Worm (Caenorhabditis elegans) whole organism, mixed stage, embryonic: Measurements from ENCODE around the gene ptr-14.
"Not testable (repeated sequence)": the region's sequence is repeated elsewhere in the genome, so short reads cannot be mapped to it uniquely, and the experiment has no call there.

Experiments
- M03D4.4 ChIP-seq: sonication (generic microtip); optimal IDR thresholded peaks from 2 replicates; lab custom pipeline; 2017; ENCODE audit warnings: mild to moderate bottlenecking, missing genetic modification characterization, missing compliant biosample characterization
- blmp-1 ChIP-seq: fragments of 150-350 bp; optimal IDR thresholded peaks from 2 replicates; lab custom pipeline; 2014; ENCODE audit warnings: missing biosample characterization, missing genetic modification characterization
- ceh-39 ChIP-seq: fragments of 150-350 bp; optimal IDR thresholded peaks from 2 replicates; lab custom pipeline; 2014; ENCODE audit warnings: missing biosample characterization, missing genetic modification characterization
- ceh-43 ChIP-seq: fragments of 200-800 bp; sonication (Bioruptor generic); optimal IDR thresholded peaks from 2 replicates; lab custom pipeline; 2018; ENCODE audit warnings: mild to moderate bottlenecking, missing genetic modification characterization, moderate library complexity, missing compliant biosample characterization
- ceh-83 ChIP-seq: fragments of 200-800 bp; sonication (Bioruptor generic); optimal IDR thresholded peaks from 2 replicates; lab custom pipeline; 2018; ENCODE audit warnings: mild to moderate bottlenecking, missing genetic modification characterization, missing compliant biosample characterization
- ces-1 ChIP-seq: fragments of 150-350 bp; optimal IDR thresholded peaks from 2 replicates; lab custom pipeline; 2014; ENCODE audit warnings: missing biosample characterization, missing genetic modification reagents, missing genetic modification characterization
- cnd-1 ChIP-seq: fragments of 200-800 bp; sonication (Bioruptor generic); optimal IDR thresholded peaks from 2 replicates; lab custom pipeline; 2018; ENCODE audit warnings: mild to moderate bottlenecking, missing genetic modification characterization, missing compliant biosample characterization
- drap-1 ChIP-seq: fragments of 200-800 bp; sonication (Bioruptor generic); optimal IDR thresholded peaks from 3 replicates; lab custom pipeline; 2018; ENCODE audit warnings: mild to moderate bottlenecking, missing genetic modification characterization, missing compliant biosample characterization
- elt-1 ChIP-seq: sonication (generic microtip); optimal IDR thresholded peaks from 2 replicates; lab custom pipeline; 2017; ENCODE audit warnings: missing genetic modification characterization, mild to moderate bottlenecking, missing compliant biosample characterization, antibody characterized with exemption, moderate library complexity, borderline replicate concordance; ENCODE audit not compliant: insufficient read depth
- flh-1 ChIP-seq: fragments of 200-800 bp; sonication (Bioruptor generic); optimal IDR thresholded peaks from 2 replicates; lab custom pipeline; 2018; ENCODE audit warnings: mild to moderate bottlenecking, missing genetic modification characterization, moderate library complexity, missing compliant biosample characterization
- ham-2 ChIP-seq: fragments of 200-800 bp; sonication (Bioruptor generic); optimal IDR thresholded peaks from 2 replicates; lab custom pipeline; 2018; ENCODE audit warnings: mild to moderate bottlenecking, missing genetic modification characterization, missing compliant biosample characterization
- hlh-1 ChIP-seq: fragments of 150-350 bp; optimal IDR thresholded peaks from 2 replicates; lab custom pipeline; 2014; ENCODE audit warnings: missing biosample characterization, missing genetic modification reagents, missing genetic modification characterization
- lin-13 ChIP-seq: fragments of 150-350 bp; optimal IDR thresholded peaks from 2 replicates; lab custom pipeline; 2014; ENCODE audit warnings: missing biosample characterization, missing genetic modification characterization
- lin-32 ChIP-seq: fragments of 200-800 bp; sonication (Bioruptor generic); optimal IDR thresholded peaks from 2 replicates; lab custom pipeline; 2018; ENCODE audit warnings: mild to moderate bottlenecking, missing genetic modification characterization, missing compliant biosample characterization
- lsy-2 ChIP-seq: fragments of 150-350 bp; optimal IDR thresholded peaks from 2 replicates; lab custom pipeline; 2014; ENCODE audit warnings: missing biosample characterization, missing genetic modification characterization
- mab-5 ChIP-seq: fragments of 150-350 bp; optimal IDR thresholded peaks from 2 replicates; lab custom pipeline; 2014; ENCODE audit warnings: missing biosample characterization, missing genetic modification characterization
- mep-1 ChIP-seq: fragments of 150-350 bp; optimal IDR thresholded peaks from 2 replicates; lab custom pipeline; 2017; ENCODE audit warnings: missing biosample characterization, missing genetic modification reagents, missing genetic modification characterization, inconsistent platforms
- mls-2 ChIP-seq: sonication (generic microtip); optimal IDR thresholded peaks from 2 replicates; lab custom pipeline; 2016; ENCODE audit warnings: mild to moderate bottlenecking, missing genetic modification characterization, moderate library complexity, missing compliant biosample characterization
- nhr-12 ChIP-seq: fragments of 150-350 bp; optimal IDR thresholded peaks from 2 replicates; lab custom pipeline; 2014; ENCODE audit warnings: missing biosample characterization, missing genetic modification characterization
- nhr-2 ChIP-seq: fragments of 150-350 bp; optimal IDR thresholded peaks from 2 replicates; lab custom pipeline; 2014; ENCODE audit warnings: missing biosample characterization, missing genetic modification characterization
- nhr-237 ChIP-seq: fragments of 150-350 bp; optimal IDR thresholded peaks from 2 replicates; lab custom pipeline; 2014; ENCODE audit warnings: missing biosample characterization, missing genetic modification characterization
- nhr-28 ChIP-seq: fragments of 150-350 bp; optimal IDR thresholded peaks from 2 replicates; lab custom pipeline; 2014; ENCODE audit warnings: missing biosample characterization, missing genetic modification characterization
- nhr-76 ChIP-seq: sonication (generic microtip); optimal IDR thresholded peaks from 2 replicates; lab custom pipeline; 2017; ENCODE audit warnings: missing biosample characterization, missing genetic modification characterization
- pha-4 ChIP-seq: fragments of 150-350 bp; optimal IDR thresholded peaks from 2 replicates; lab custom pipeline; 2018; ENCODE audit warnings: missing biosample characterization, missing genetic modification reagents, missing genetic modification characterization
- sem-2 ChIP-seq: fragments of 200-800 bp; sonication (Bioruptor generic); optimal IDR thresholded peaks from 2 replicates; lab custom pipeline; 2018; ENCODE audit warnings: mild to moderate bottlenecking, missing genetic modification characterization, missing compliant biosample characterization
- snpc-4 ChIP-seq: fragments of 150-350 bp; optimal IDR thresholded peaks from 2 replicates; lab custom pipeline; 2014; ENCODE audit warnings: missing biosample characterization, missing genetic modification characterization
- sptf-1 ChIP-seq: sonication (generic microtip); optimal IDR thresholded peaks from 2 replicates; lab custom pipeline; 2017; ENCODE audit warnings: mild to moderate bottlenecking, missing genetic modification characterization, moderate library complexity, missing compliant biosample characterization
- tbx-8 ChIP-seq: fragments of 200-800 bp; sonication (Bioruptor generic); optimal IDR thresholded peaks from 2 replicates; lab custom pipeline; 2018; ENCODE audit warnings: mild to moderate bottlenecking, missing genetic modification characterization, moderate library complexity, missing compliant biosample characterization
- unc-120 ChIP-seq: sonication (generic microtip); optimal IDR thresholded peaks from 2 replicates; lab custom pipeline; 2017; ENCODE audit warnings: missing genetic modification characterization, missing compliant biosample characterization; ENCODE audit not compliant: poor library complexity, severe bottlenecking
- unc-39 ChIP-seq: fragments of 150-350 bp; optimal IDR thresholded peaks from 2 replicates; lab custom pipeline; 2014; ENCODE audit warnings: missing biosample characterization, missing genetic modification characterization
- unc-62 ChIP-seq: fragments of 150-350 bp; optimal IDR thresholded peaks from 2 replicates; lab custom pipeline; 2014; ENCODE audit warnings: missing biosample characterization, missing genetic modification reagents, missing genetic modification characterization
- zip-8 ChIP-seq: fragments of 150-350 bp; optimal IDR thresholded peaks from 2 replicates; lab custom pipeline; 2014; ENCODE audit warnings: missing biosample characterization, missing genetic modification characterization

The ptr-14 gene

DNA sequence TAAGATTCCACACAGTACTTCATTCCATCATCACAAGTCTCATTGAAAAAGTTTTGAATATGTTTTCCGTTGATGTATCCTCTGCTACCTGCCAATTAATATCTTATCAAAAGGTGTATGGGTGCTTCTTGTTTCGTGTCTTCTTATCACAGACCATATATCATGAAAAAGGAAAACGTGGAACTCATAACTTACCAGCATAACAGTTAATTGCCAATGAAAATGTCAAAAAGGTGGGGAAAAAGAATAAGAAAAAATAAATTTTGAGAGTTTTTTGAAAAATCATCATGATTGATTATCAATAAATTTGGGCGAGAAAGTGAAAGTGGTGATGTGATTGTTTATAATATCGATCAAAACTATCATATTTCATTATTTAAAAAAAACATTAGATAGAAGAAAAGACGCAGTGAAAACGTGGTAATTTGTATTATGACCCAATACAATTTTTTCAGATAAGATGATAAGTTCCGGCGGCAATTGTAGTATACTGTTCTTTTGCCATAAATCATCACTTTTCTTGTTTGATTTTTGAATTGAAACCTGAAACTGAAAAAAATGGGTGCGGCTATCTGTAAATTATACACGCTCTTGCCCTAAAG lies 15.8 kb downstream of the ptr-14 start, which contains the start of gene F56C4.4:
Gene F56C4.4, minus strand, starts transcription at position 315 of the 602 bp plus-strand sequence.
- TF ChIP-seq mep-1 (tag; lab: Kevin White, UChicago) (no peak), M03D4.4 (tag; lab: Kevin White, UChicago) (no peak), tbx-8 (GFP tag; lab: Kevin White, UChicago) (no peak), ham-2 (GFP tag; lab: Kevin White, UChicago) (no peak), unc-120 (no peak), blmp-1 (tag; lab: Kevin White, UChicago) (no peak), lin-32 (GFP tag; lab: Kevin White, UChicago) (no peak), flh-1 (no peak), lsy-2 (tag; lab: Kevin White, UChicago) (no peak), elt-1 (no peak), nhr-2 (tag; lab: Kevin White, UChicago) (no peak), nhr-237 (tag; lab: Kevin White, UChicago) (no peak), drap-1 (no peak), pha-4 (tag; lab: Kevin White, UChicago) (no peak), sptf-1 (tag; lab: Kevin White, UChicago) (no peak), ceh-43 (GFP tag; lab: Kevin White, UChicago) (no peak)

DNA sequence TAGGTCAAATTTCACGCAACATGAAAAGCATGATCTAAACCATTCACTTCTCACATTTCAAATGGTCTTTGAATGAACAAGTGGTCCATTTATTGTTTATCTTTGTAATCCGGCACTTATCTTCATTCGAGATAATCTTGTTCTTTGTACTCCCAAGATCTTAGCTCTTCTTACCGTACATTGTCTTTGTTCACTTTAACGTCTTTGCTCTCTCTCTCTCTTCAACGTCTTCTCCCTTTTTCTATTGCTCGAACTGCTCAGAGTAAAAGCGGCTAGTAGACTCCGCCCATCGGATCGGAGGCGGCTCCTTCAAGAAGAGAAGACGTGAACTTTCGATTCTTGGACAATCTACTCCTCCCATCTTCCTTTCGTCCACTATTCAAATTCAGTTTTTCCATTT lies 21.4 kb downstream of the ptr-14 start, which contains the start of gene F56C4.1:
Gene F56C4.1, plus strand, starts transcription at position 301 of the 400 bp plus-strand sequence.
- TF ChIP-seq snpc-4 (tag; lab: Kevin White, UChicago): no peak
- no peak for TF ChIP-seq mep-1 (tag; lab: Kevin White, UChicago)
- TF ChIP-seq nhr-237 (tag; lab: Kevin White, UChicago): no peak
- no peak for TF ChIP-seq hlh-1
- no peak for TF ChIP-seq mls-2 (tag; lab: Kevin White, UChicago)
- TF ChIP-seq nhr-28 (tag; lab: Kevin White, UChicago): no peak
- no peak for TF ChIP-seq elt-1

DNA sequence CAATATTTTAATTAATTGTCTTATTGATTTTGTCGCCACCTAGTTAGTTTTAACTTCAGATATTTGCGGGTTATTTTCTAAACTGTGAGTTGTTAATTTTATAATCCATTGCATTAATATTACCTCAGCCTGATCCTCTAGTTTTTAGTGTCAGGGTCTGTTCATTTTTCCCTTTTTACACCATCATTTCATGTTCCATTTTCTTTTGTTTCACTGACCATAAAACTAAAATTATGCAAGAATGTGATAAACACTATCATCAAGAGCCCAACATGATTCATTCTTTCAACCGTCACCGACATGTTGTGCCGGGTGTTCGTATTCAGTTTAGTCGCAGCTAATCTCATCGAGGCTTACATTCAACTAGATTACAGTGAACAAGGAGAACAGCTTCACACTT lies 23.8 kb downstream of the ptr-14 start, which contains the start of gene F56C4.2:
Gene F56C4.2, plus strand, starts transcription at position 301 of the 400 bp plus-strand sequence.
- no peak for TF ChIP-seq ceh-83 (GFP tag; lab: Kevin White, UChicago)
- no peak for TF ChIP-seq hlh-1
- no peak for TF ChIP-seq ceh-39 (tag; lab: Kevin White, UChicago)
- no peak for TF ChIP-seq mab-5 (tag; lab: Kevin White, UChicago)
- TF ChIP-seq M03D4.4 (tag; lab: Kevin White, UChicago): no peak
- no peak for TF ChIP-seq drap-1
- no peak for TF ChIP-seq blmp-1 (tag; lab: Kevin White, UChicago)
- TF ChIP-seq cnd-1 (tag; lab: Kevin White, UChicago): no peak
- no peak for TF ChIP-seq mls-2 (tag; lab: Kevin White, UChicago)
- no peak for TF ChIP-seq lin-13 (tag; lab: Kevin White, UChicago)
- TF ChIP-seq nhr-28 (tag; lab: Kevin White, UChicago): no peak
- no peak for TF ChIP-seq nhr-12 (tag; lab: Kevin White, UChicago)
- no peak for TF ChIP-seq ham-2 (GFP tag; lab: Kevin White, UChicago)
- no peak for TF ChIP-seq flh-1
- TF ChIP-seq nhr-76 (tag; lab: Kevin White, UChicago): no peak
- no peak for TF ChIP-seq unc-62 (GFP tag; lab: Kevin White, UChicago)
- no peak for TF ChIP-seq nhr-2 (tag; lab: Kevin White, UChicago)
- TF ChIP-seq lsy-2 (tag; lab: Kevin White, UChicago): no peak
- TF ChIP-seq pha-4 (tag; lab: Kevin White, UChicago): no peak

DNA sequence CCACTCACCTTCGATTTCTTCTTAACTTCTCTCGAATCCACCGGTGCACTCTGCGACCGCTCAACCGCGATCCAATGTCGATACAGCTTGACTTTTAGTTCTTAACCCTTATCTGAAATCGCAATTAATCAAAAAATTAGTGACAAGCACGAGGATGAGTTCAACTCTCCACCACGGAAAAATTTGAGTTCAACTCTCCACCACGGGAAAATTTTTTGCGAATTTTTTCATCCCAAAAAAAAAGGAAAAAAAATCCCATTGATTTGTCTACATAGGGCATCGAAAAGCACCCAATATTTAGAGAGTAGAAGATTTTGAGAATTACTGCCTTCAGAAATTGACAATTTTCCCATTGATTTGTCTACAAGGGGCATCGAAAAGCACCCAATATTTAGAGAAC lies 38.8 kb downstream of the ptr-14 start, which contains the start of gene glb-19:
Gene glb-19, minus strand, starts transcription at position 101 of the 400 bp plus-strand sequence.
- not testable (repeated sequence) for TF ChIP-seq mep-1 (tag; lab: Kevin White, UChicago); ces-1; ham-2 (GFP tag; lab: Kevin White, UChicago)

DNA sequence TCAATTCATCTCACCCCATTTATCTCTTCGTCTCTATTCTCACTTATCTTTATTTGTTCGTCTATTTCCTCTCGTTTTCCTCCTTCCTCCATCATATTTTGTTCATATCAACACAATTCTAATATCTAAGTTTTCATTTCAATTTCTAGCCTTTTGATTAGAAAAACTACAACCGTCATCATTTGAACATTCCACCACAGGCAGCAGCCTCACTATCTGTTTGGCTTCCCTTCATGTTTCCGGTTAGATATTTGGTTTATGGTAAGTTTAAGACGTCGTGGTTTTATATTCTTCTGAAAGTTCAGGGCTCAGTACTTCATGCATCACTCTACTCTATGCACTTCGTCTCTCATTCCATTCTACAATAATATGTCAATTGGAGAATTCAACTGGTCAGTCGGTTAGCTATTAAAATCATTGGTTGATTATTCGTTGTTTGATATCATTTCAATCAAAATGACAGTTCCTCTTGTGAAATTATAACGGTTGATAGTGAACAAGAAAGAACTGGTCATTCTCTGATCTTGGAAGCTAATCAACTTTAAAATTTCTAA lies 41.6 kb downstream of the ptr-14 start, which contains the start of gene K08C7.1:
Gene K08C7.1, plus strand, starts transcription at position 43 of the 554 bp plus-strand sequence.
- TF ChIP-seq M03D4.4 (tag; lab: Kevin White, UChicago): no peak
- TF ChIP-seq ceh-43 (GFP tag; lab: Kevin White, UChicago): no peak
- TF ChIP-seq cnd-1 (tag; lab: Kevin White, UChicago): no peak
- TF ChIP-seq mab-5 (tag; lab: Kevin White, UChicago): no peak
- no peak for TF ChIP-seq mls-2 (tag; lab: Kevin White, UChicago)
- no peak for TF ChIP-seq ceh-39 (tag; lab: Kevin White, UChicago)
- no peak for TF ChIP-seq hlh-1
- no peak for TF ChIP-seq zip-8
- no peak for TF ChIP-seq unc-62 (GFP tag; lab: Kevin White, UChicago)
- no peak for TF ChIP-seq sem-2
- no peak for TF ChIP-seq flh-1
- TF ChIP-seq nhr-237 (tag; lab: Kevin White, UChicago): no peak
- no peak for TF ChIP-seq unc-39 (tag; lab: Kevin White, UChicago)
- no peak for TF ChIP-seq ham-2 (GFP tag; lab: Kevin White, UChicago)
- TF ChIP-seq snpc-4 (tag; lab: Kevin White, UChicago): no peak
- TF ChIP-seq lsy-2 (tag; lab: Kevin White, UChicago): no peak
- TF ChIP-seq drap-1: no peak
- TF ChIP-seq, all 35 proteins: peak for 0
